Fruit fly (Drosophila melanogaster): ENCODE measurements around the gene Adss.
A peak's percentile ranks its signal among the peaks of the same experiment; 100 is the strongest.

The Adss gene

dm6 chr3R:20791212-20791789, 39.1 kb downstream of the Adss start:
- TF ChIP-seq psq (GFP tag; optimal IDR thresholded peaks at IDR 0.05) (peak; percentile 82), OdsH (GFP tag; optimal IDR thresholded peaks at IDR 0.05) (no peak)

dm6 chr3R:20790437-20790836, 39.9 kb downstream of the Adss start:
- TF ChIP-seq Hr78 (GFP tag; optimal IDR thresholded peaks at IDR 0.05) (no peak), woc (GFP tag; optimal IDR thresholded peaks at IDR 0.05) (no peak), OdsH (GFP tag; optimal IDR thresholded peaks at IDR 0.05) (no peak), Sp1 (GFP tag; optimal IDR thresholded peaks at IDR 0.05) (no peak), Abd-B (GFP tag; optimal IDR thresholded peaks at IDR 0.05) (no peak), jim (GFP tag; optimal IDR thresholded peaks at IDR 0.05) (no peak), dsf (GFP tag; optimal IDR thresholded peaks at IDR 0.05; ENCODE audit: borderline replicate concordance) (no peak), CG32264 (GFP tag; optimal IDR thresholded peaks at IDR 0.05) (no peak), CrebA (GFP tag; optimal IDR thresholded peaks at IDR 0.05; ENCODE audit: borderline replicate concordance) (no peak), ey (GFP tag; optimal IDR thresholded peaks at IDR 0.05) (no peak), rgr (GFP tag; optimal IDR thresholded peaks at IDR 0.05) (no peak), N (GFP tag; optimal IDR thresholded peaks at IDR 0.05) (no peak), br (GFP tag; optimal IDR thresholded peaks at IDR 0.05) (no peak), fru (GFP tag; optimal IDR thresholded peaks at IDR 0.05) (no peak), psq (GFP tag; optimal IDR thresholded peaks at IDR 0.05) (no peak), h (GFP tag; optimal IDR thresholded peaks at IDR 0.05) (no peak), Vsx2 (GFP tag; optimal IDR thresholded peaks at IDR 0.05; ENCODE audit: partially characterized antibody) (no peak), foxo (GFP tag; optimal IDR thresholded peaks at IDR 0.05) (no peak), brk (GFP tag; optimal IDR thresholded peaks at IDR 0.05) (no peak)

- TF ChIP-seq Mio (GFP tag; optimal IDR thresholded peaks at IDR 0.05) (no peak), h (GFP tag; optimal IDR thresholded peaks at IDR 0.05) (peak; percentile 29), Rel (GFP tag; optimal IDR thresholded peaks at IDR 0.05) (no peak), Rel (tag; optimal IDR thresholded peaks at IDR 0.05) (peak; percentile 39)
These were observed 41.8 kb downstream of the Adss start for dm6 chr3R:20788559-20788958.

- TF ChIP-seq Hnf4 (GFP tag; optimal IDR thresholded peaks at IDR 0.05) (no peak), Rel (GFP tag; optimal IDR thresholded peaks at IDR 0.05) (no peak), Rel (tag; optimal IDR thresholded peaks at IDR 0.05) (peak; percentile 76), br (GFP tag; optimal IDR thresholded peaks at IDR 0.05) (no peak), Sp1 (GFP tag; optimal IDR thresholded peaks at IDR 0.05) (peak; percentile 44), Dfd (GFP tag; optimal IDR thresholded peaks at IDR 0.05) (peak; percentile 97), sage (GFP tag; optimal IDR thresholded peaks at IDR 0.05) (no peak), lola (GFP tag; optimal IDR thresholded peaks at IDR 0.05) (peak; percentile 75), foxo (GFP tag; optimal IDR thresholded peaks at IDR 0.05) (no peak), Mio (GFP tag; optimal IDR thresholded peaks at IDR 0.05) (no peak), brk (GFP tag; optimal IDR thresholded peaks at IDR 0.05) (peak; percentile 57), rgr (GFP tag; optimal IDR thresholded peaks at IDR 0.05) (no peak), psq (GFP tag; optimal IDR thresholded peaks at IDR 0.05) (peak; percentile 94), Abd-B (GFP tag; optimal IDR thresholded peaks at IDR 0.05) (no peak), sv (GFP tag; optimal IDR thresholded peaks at IDR 0.05) (no peak), Jra (GFP tag; optimal IDR thresholded peaks at IDR 0.05) (no peak), OdsH (GFP tag; optimal IDR thresholded peaks at IDR 0.05) (peak; percentile 17), Vsx2 (GFP tag; optimal IDR thresholded peaks at IDR 0.05; ENCODE audit: partially characterized antibody) (peak; percentile 53), HLH106 (tag; optimal IDR thresholded peaks at IDR 0.05) (peak; percentile 1), ey (GFP tag; optimal IDR thresholded peaks at IDR 0.05) (no peak), Hr78 (GFP tag; optimal IDR thresholded peaks at IDR 0.05) (no peak), Hr83 (GFP tag; optimal IDR thresholded peaks at IDR 0.05; ENCODE audit: poor library complexity, severe bottlenecking) (no peak), jim (GFP tag; optimal IDR thresholded peaks at IDR 0.05) (no peak), fru (GFP tag; optimal IDR thresholded peaks at IDR 0.05) (no peak), CG32264 (GFP tag; optimal IDR thresholded peaks at IDR 0.05) (no peak), Dif (GFP tag; optimal IDR thresholded peaks at IDR 0.05; ENCODE audit: partially characterized antibody) (peak; percentile 62), dl (GFP tag; optimal IDR thresholded peaks at IDR 0.05; ENCODE audit: insufficient read depth in 1 of 2, partially characterized antibody in 2 of 2) (peak; percentile 7 to 62), CrebA (GFP tag; optimal IDR thresholded peaks at IDR 0.05; ENCODE audit: borderline replicate concordance) (peak; percentile 48)
These were observed 45.7 kb downstream of the Adss start for dm6 chr3R:20784436-20785368.

Data from whole organism, wandering third instar larva.